Worm (Caenorhabditis elegans) whole organism, L2 larva: ENCODE results near the gene srd-3.

ENCODE experiments used
- ama-1 ChIP-seq: fragments of 150-350 bp; optimal IDR thresholded peaks from 2 replicates; lab custom pipeline; 2018; ENCODE audit warnings: inconsistent platforms
- ceh-82 ChIP-seq: fragments of 150-350 bp; optimal IDR thresholded peaks from 2 replicates; lab custom pipeline; 2014; ENCODE audit warnings: missing biosample characterization, missing genetic modification characterization
- gmeb-1 ChIP-seq: fragments of 150-350 bp; optimal IDR thresholded peaks from 2 replicates; lab custom pipeline; 2014; ENCODE audit warnings: missing biosample characterization, missing genetic modification characterization

DNA sequence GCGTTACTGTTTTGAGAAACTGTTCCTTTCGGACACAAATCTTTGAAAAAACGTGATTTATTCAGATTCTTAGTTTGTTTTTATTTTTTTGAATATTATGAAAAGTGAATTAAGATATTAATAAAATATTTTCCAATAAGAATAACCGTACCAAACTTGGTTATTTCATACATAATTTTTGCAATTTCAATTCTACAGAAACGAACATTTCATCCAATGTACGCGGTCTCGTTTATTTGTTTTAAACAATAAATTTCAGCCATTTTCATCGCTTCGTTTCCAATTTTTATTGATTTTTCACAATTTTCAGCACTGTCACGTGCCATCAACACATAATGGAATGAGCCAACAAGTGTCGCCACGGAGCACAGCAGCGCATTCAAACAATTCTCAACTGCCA is 18.1 kb upstream of the srd-3 start, which contains the start of gene T25D3.4:
- TF ChIP-seq gmeb-1 (tag; lab: Kevin White, UChicago) (no peak), ama-1 (lab: Kevin White, UChicago) (no peak), ceh-82 (no peak)
